Worm (Caenorhabditis elegans) whole organism, early embryonic: Measurements from ENCODE around the gene F27C8.3.

Experiments
- B0310.2 ChIP-seq: sonication (generic microtip); optimal IDR thresholded peaks from 2 replicates; lab custom pipeline; 2016; ENCODE audit warnings: mild to moderate bottlenecking, missing genetic modification characterization, missing compliant biosample characterization
- F13C5.2 ChIP-seq: sonication (generic microtip); optimal IDR thresholded peaks from 2 replicates; lab custom pipeline; 2017; ENCODE audit warnings: mild to moderate bottlenecking, missing genetic modification characterization, inconsistent platforms, missing compliant biosample characterization
- aly-1 ChIP-seq: sonication (generic microtip); optimal IDR thresholded peaks from 2 replicates; lab custom pipeline; 2016; ENCODE audit warnings: missing genetic modification characterization, missing compliant biosample characterization
- ama-1 ChIP-seq: fragments of 150-350 bp; optimal IDR thresholded peaks from 2 replicates; lab custom pipeline; 2014
- ceh-13 ChIP-seq: fragments of 200-800 bp; sonication (Bioruptor generic); optimal IDR thresholded peaks from 2 replicates; lab custom pipeline; 2018; ENCODE audit warnings: mild to moderate bottlenecking, missing genetic modification characterization, missing compliant biosample characterization
- ceh-36 ChIP-seq: sonication (generic microtip); optimal IDR thresholded peaks from 2 replicates; lab custom pipeline; 2016; ENCODE audit warnings: missing genetic modification characterization, inconsistent platforms, missing compliant biosample characterization
- ets-7 ChIP-seq: sonication (generic microtip); optimal IDR thresholded peaks from 2 replicates; lab custom pipeline; 2016; ENCODE audit warnings: missing genotype, missing genetic modification characterization, missing compliant biosample characterization
- flt-1 ChIP-seq: fragments of 200-800 bp; sonication (Bioruptor generic); IDR thresholded peaks from 2 replicates; pipeline ENCODE4 v1.3.6; 2022; ENCODE audit warnings: missing genetic modification characterization, missing compliant biosample characterization
- hmbx-1 ChIP-seq: sonication (generic microtip); optimal IDR thresholded peaks from 2 replicates; lab custom pipeline; 2016; ENCODE audit warnings: mild to moderate bottlenecking, missing genetic modification characterization, missing compliant biosample characterization
- hmg-4 ChIP-seq: fragments of 200-800 bp; sonication (Bioruptor generic); optimal IDR thresholded peaks from 2 replicates; lab custom pipeline; 2018; ENCODE audit warnings: mild to moderate bottlenecking, missing genetic modification characterization, missing compliant biosample characterization
- hnd-1 ChIP-seq: sonication (generic microtip); optimal IDR thresholded peaks from 2 replicates; lab custom pipeline; 2016; ENCODE audit warnings: missing genetic modification characterization, missing compliant biosample characterization
- pes-1 ChIP-seq: fragments of 200-800 bp; sonication (Bioruptor generic); IDR thresholded peaks from 2 replicates; pipeline ENCODE4 v1.3.6; 2022; ENCODE audit warnings: missing genetic modification reagents, missing genetic modification characterization, missing compliant biosample characterization
- scrt-1 ChIP-seq: fragments of 200-800 bp; sonication (Bioruptor generic); IDR thresholded peaks from 2 replicates; pipeline ENCODE4 v1.3.6; 2022; ENCODE audit warnings: missing genetic modification characterization, missing compliant biosample characterization
- sea-1 ChIP-seq: fragments of 200-800 bp; sonication (Bioruptor generic); conservative IDR thresholded peaks from 2 replicates; pipeline ENCODE4 v1.3.6; 2022; ENCODE audit warnings: missing genetic modification characterization, missing compliant biosample characterization
- tbx-11 ChIP-seq: fragments of 200-800 bp; sonication (Bioruptor generic); IDR thresholded peaks from 2 replicates; pipeline ENCODE4 v1.3.6; 2022; ENCODE audit warnings: missing genetic modification characterization, missing compliant biosample characterization
- tbx-37 ChIP-seq: fragments of 200-800 bp; sonication (Bioruptor generic); conservative IDR thresholded peaks from 2 replicates; pipeline ENCODE4 v1.3.6; 2022; ENCODE audit warnings: missing genetic modification reagents, missing genetic modification characterization, missing compliant biosample characterization
- tra-4 ChIP-seq: sonication (generic microtip); optimal IDR thresholded peaks from 2 replicates; lab custom pipeline; 2017; ENCODE audit warnings: missing genetic modification characterization, missing compliant biosample characterization

The F27C8.3 gene

DNA sequence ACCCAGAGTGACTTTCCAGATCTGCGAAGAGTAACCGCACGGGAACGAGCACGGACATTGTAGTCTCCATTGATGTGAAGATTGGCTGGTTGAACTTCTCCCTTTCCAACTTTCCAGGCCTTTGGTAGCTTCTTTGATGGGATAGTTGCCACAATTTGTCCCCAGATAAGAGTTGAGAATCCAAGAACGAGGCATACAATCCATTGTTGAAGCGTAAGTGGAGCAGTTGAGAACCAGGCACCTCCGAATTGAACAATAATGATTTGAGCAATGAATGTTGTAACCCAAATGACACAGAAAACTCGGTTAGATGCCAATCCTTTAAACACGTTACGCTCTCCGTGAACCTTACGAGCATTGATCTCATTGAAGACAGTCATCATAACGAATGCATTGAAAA lies 31.4 kb upstream of the F27C8.3 start:
- TF ChIP-seq ceh-13 (GFP tag; lab: Kevin White, UChicago), result no peak
- no peak for TF ChIP-seq scrt-1 (GFP tag; lab: Robert Waterston, UW)
- no peak for TF ChIP-seq sea-1 (GFP tag; lab: Robert Waterston, UW)
- TF ChIP-seq tbx-37 (GFP tag; lab: Robert Waterston, UW), result no peak
- TF ChIP-seq hmg-4 (GFP tag; lab: Kevin White, UChicago), result no peak
- TF ChIP-seq B0310.2 (tag; lab: Kevin White, UChicago), result no peak
- no peak for TF ChIP-seq ets-7 (tag; lab: Kevin White, UChicago)
- no peak for TF ChIP-seq F13C5.2 (tag; lab: Kevin White, UChicago)
- no peak for TF ChIP-seq tbx-11 (GFP tag; lab: Robert Waterston, UW)
- TF ChIP-seq tra-4 (tag; lab: Kevin White, UChicago), result no peak
- TF ChIP-seq hmbx-1 (tag; lab: Kevin White, UChicago), result no peak

DNA sequence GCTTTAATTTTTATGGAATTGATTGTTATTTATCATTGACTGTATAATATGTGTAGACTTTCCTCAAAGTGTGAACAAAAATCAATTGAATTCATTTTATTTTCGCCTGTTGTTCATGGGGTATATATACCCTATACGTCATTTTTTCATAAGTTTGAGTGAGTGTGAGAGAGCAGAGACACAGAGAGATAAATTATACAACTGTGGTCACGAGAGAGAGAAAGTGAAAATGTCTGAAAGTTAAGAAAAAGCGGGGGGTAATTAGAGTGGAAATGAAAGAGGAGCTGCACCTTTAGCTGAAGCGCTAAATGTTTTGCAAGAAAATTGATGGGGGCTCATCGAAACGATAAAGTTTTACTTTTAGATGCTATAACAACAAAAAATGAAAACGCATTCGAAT lies 30.1 kb upstream of the F27C8.3 start:
- no peak for TF ChIP-seq pes-1 (GFP tag; lab: Robert Waterston, UW)
- no peak for TF ChIP-seq hmbx-1 (tag; lab: Kevin White, UChicago)
- no peak for TF ChIP-seq ceh-13 (GFP tag; lab: Kevin White, UChicago)
- no peak for TF ChIP-seq tbx-11 (GFP tag; lab: Robert Waterston, UW)
- TF ChIP-seq scrt-1 (GFP tag; lab: Robert Waterston, UW), result no peak
- no peak for TF ChIP-seq ets-7 (tag; lab: Kevin White, UChicago)
- no peak for TF ChIP-seq B0310.2 (tag; lab: Kevin White, UChicago)
- no peak for TF ChIP-seq tra-4 (tag; lab: Kevin White, UChicago)

ce11 chrIV:9624977-9625376 lies 29.3 kb upstream of the F27C8.3 start, which contains the start of gene W09C2.10:
W09C2.10 (minus strand) TSS chrIV:9625077.
- no peak for TF ChIP-seq tbx-37 (GFP tag; lab: Robert Waterston, UW)

- TF ChIP-seq tbx-37 (GFP tag; lab: Robert Waterston, UW), result no peak
- TF ChIP-seq flt-1, result no peak
- no peak for TF ChIP-seq pes-1 (GFP tag; lab: Robert Waterston, UW)
- TF ChIP-seq scrt-1 (GFP tag; lab: Robert Waterston, UW), result no peak
- TF ChIP-seq tra-4 (tag; lab: Kevin White, UChicago), result no peak
- no peak for TF ChIP-seq ama-1
- TF ChIP-seq ceh-36 (tag; lab: Kevin White, UChicago), result no peak
- no peak for TF ChIP-seq B0310.2 (tag; lab: Kevin White, UChicago)
- no peak for TF ChIP-seq tbx-11 (GFP tag; lab: Robert Waterston, UW)
- TF ChIP-seq aly-1 (tag; lab: Kevin White, UChicago), result no peak
- TF ChIP-seq hmbx-1 (tag; lab: Kevin White, UChicago), result no peak
- no peak for TF ChIP-seq ets-7 (tag; lab: Kevin White, UChicago)
- TF ChIP-seq sea-1 (GFP tag; lab: Robert Waterston, UW), result no peak
- TF ChIP-seq F13C5.2 (tag; lab: Kevin White, UChicago), result no peak
- no peak for TF ChIP-seq hmg-4 (GFP tag; lab: Kevin White, UChicago)
- TF ChIP-seq hnd-1 (tag; lab: Kevin White, UChicago), result no peak
- TF ChIP-seq ceh-13 (GFP tag; lab: Kevin White, UChicago), result no peak
Measured at ce11 chrIV:9624275-9624674, 28.6 kb upstream of the F27C8.3 start, which contains the start of gene W09C2.8. W09C2.8 (minus strand) TSS chrIV:9624375.

ce11 chrIV:9623269-9623668 lies 27.6 kb upstream of the F27C8.3 start, which contains the start of gene W09C2.9:
W09C2.9 (minus strand) TSS chrIV:9623369.
- TF ChIP-seq flt-1 (no peak), tbx-37 (GFP tag; lab: Robert Waterston, UW) (no peak), ama-1 (no peak), ceh-36 (tag; lab: Kevin White, UChicago) (no peak), tbx-11 (GFP tag; lab: Robert Waterston, UW) (no peak), hnd-1 (tag; lab: Kevin White, UChicago) (no peak), tra-4 (tag; lab: Kevin White, UChicago) (no peak), pes-1 (GFP tag; lab: Robert Waterston, UW) (no peak), aly-1 (tag; lab: Kevin White, UChicago) (no peak)

ce11 chrIV:9622272-9622671 lies 26.6 kb upstream of the F27C8.3 start, which contains the start of gene W09C2.7:
W09C2.7 (minus strand) TSS chrIV:9622372.
- TF ChIP-seq B0310.2 (tag; lab: Kevin White, UChicago) (no peak), hmg-4 (GFP tag; lab: Kevin White, UChicago) (no peak), scrt-1 (GFP tag; lab: Robert Waterston, UW) (no peak), ama-1 (no peak), pes-1 (GFP tag; lab: Robert Waterston, UW) (no peak), ceh-36 (tag; lab: Kevin White, UChicago) (no peak), F13C5.2 (tag; lab: Kevin White, UChicago) (no peak), tbx-37 (GFP tag; lab: Robert Waterston, UW) (no peak), tra-4 (tag; lab: Kevin White, UChicago) (no peak), aly-1 (tag; lab: Kevin White, UChicago) (no peak), sea-1 (GFP tag; lab: Robert Waterston, UW) (no peak), hmbx-1 (tag; lab: Kevin White, UChicago) (no peak), flt-1 (no peak), ceh-13 (GFP tag; lab: Kevin White, UChicago) (no peak), tbx-11 (GFP tag; lab: Robert Waterston, UW) (no peak), ets-7 (tag; lab: Kevin White, UChicago) (no peak), hnd-1 (tag; lab: Kevin White, UChicago) (no peak)

DNA sequence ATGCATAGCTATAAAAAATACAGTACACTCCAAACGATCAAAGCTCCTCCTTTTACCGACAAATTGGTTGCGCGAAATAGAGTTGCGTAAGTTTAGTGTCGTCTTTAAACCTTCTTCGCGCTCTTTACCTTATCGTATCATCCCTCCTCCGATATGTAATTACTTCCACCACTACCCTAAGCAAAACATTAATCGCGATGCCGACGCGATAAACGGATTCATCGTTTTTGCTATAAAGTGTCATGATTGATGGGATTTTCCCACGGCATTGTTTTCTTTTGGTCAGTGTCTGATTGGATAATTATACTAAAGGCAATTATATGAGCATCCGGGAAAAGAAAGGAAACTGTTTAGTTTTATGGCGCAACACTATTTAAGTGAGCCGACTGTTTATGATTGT lies 23.2 kb upstream of the F27C8.3 start:
- TF ChIP-seq ama-1 (no peak), B0310.2 (tag; lab: Kevin White, UChicago) (no peak), sea-1 (GFP tag; lab: Robert Waterston, UW) (no peak)
